Worm (Caenorhabditis elegans) whole organism, L1 larva: ENCODE measurements around the gene C33F10.11.

Source experiments
- fkh-10 ChIP-seq: sonication (generic microtip); optimal IDR thresholded peaks from 2 replicates; lab custom pipeline; 2017; ENCODE audit warnings: missing biosample characterization, missing genetic modification reagents, missing genetic modification characterization
- lin-15B ChIP-seq: fragments of 150-350 bp; sonication (generic microtip); optimal IDR thresholded peaks from 3 replicates; lab custom pipeline; 2014; ENCODE audit warnings: missing biosample characterization, missing genetic modification characterization
- mef-2 ChIP-seq: fragments of 150-350 bp; optimal IDR thresholded peaks from 2 replicates; lab custom pipeline; 2014; ENCODE audit warnings: missing biosample characterization, missing genetic modification characterization
- nhr-76 ChIP-seq: sonication (generic microtip); optimal IDR thresholded peaks from 2 replicates; lab custom pipeline; 2017; ENCODE audit warnings: missing biosample characterization, missing genetic modification characterization
- snpc-4 ChIP-seq: fragments of 150-350 bp; optimal IDR thresholded peaks from 2 replicates; lab custom pipeline; 2014; ENCODE audit warnings: missing biosample characterization, missing genetic modification characterization
- zag-1 ChIP-seq: fragments of 150-350 bp; optimal IDR thresholded peaks from 2 replicates; lab custom pipeline; 2014; ENCODE audit warnings: missing biosample characterization, missing genetic modification characterization

DNA sequence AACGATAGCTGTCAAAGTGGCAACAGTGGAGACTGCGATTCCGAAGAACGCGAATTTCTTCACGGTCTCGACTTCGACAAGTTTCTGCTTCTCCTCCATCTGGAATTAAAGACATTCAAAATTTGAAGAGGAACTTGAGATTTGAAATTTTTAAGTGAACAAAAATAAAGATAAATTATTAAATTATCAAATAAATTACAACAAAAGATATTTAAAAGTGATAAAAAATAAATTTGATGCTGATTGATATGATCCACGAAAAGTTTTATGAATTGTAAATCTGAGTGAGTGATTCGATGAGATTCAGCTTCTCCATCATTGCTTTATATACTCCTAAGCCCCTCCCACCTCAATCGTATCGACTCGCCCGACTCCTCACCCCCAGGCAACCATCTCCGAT, 32.8 kb upstream of the C33F10.11 start, which contains the start of gene col-17:
- TF ChIP-seq fkh-10 (GFP tag; lab: Kevin White, UChicago) = no peak
- TF ChIP-seq snpc-4 (tag; lab: Kevin White, UChicago) = no peak
- no peak for TF ChIP-seq mef-2 (tag; lab: Kevin White, UChicago)
- TF ChIP-seq zag-1 (tag; lab: Kevin White, UChicago) = no peak
- TF ChIP-seq lin-15B (tag; lab: Kevin White, UChicago) = no peak
- TF ChIP-seq nhr-76 (tag; lab: Kevin White, UChicago) = no peak
